Worm (Caenorhabditis elegans): ENCODE measurements around the gene ifb-2.

- TF ChIP-seq pag-3 (tag; optimal IDR thresholded peaks at IDR 0.05; ENCODE audit: borderline replicate concordance, insufficient read depth) (no peak), zag-1 (tag; optimal IDR thresholded peaks at IDR 0.05) (no peak), swsn-7 (tag; optimal IDR thresholded peaks at IDR 0.05) (no peak), ets-5 (GFP tag; IDR thresholded peaks at IDR 0.05) (no peak), snpc-4 (tag; optimal IDR thresholded peaks at IDR 0.05) (no peak), lin-39 (tag; optimal IDR thresholded peaks at IDR 0.05) (no peak), unc-62 (GFP tag; optimal IDR thresholded peaks at IDR 0.05) (no peak), tbx-2 (tag; optimal IDR thresholded peaks at IDR 0.05) (no peak), lin-13 (GFP tag; optimal IDR thresholded peaks at IDR 0.05) (no peak), nhr-237 (tag; optimal IDR thresholded peaks at IDR 0.05) (no peak), nhr-76 (tag; optimal IDR thresholded peaks at IDR 0.05) (no peak), nhr-90 (tag; optimal IDR thresholded peaks at IDR 0.05; ENCODE audit: poor library complexity) (no peak), skn-1 (tag; optimal IDR thresholded peaks at IDR 0.05) (no peak), nhr-28 (tag; optimal IDR thresholded peaks at IDR 0.05) (no peak)
These were observed 15.3 kb downstream of the ifb-2 start, which contains the start of gene ifb-1 for ce11 chrII:5765318-5765717.

All from whole organism, L1 larva.